Worm (Caenorhabditis elegans) whole organism, young adult: ENCODE measurements around the gene srt-64.

ENCODE experiments used
- ama-1 ChIP-seq, 3 experiments: fragments of 150-350 bp in 1 of 3; sonication (generic microtip) in 2 of 3; optimal IDR thresholded peaks; 2 replicates each; lab custom pipeline; 2014 to 2018; ENCODE audit warnings: missing biosample characterization in 2 of 3, missing genetic modification characterization in 2 of 3, missing genetic modification reagents in 2 of 3
- gei-17 ChIP-seq: fragments of 200-800 bp; sonication (Bioruptor generic); optimal IDR thresholded peaks from 2 replicates; lab custom pipeline; 2018; ENCODE audit warnings: mild to moderate bottlenecking, missing genetic modification characterization, missing compliant biosample characterization
- hmg-20 ChIP-seq: fragments of 200-800 bp; sonication (Bioruptor generic); IDR thresholded peaks from 2 replicates; pipeline ENCODE4 v1.3.6; 2022; ENCODE audit warnings: missing genetic modification reagents, missing genetic modification characterization, missing compliant biosample characterization
- lin-54 ChIP-seq: fragments of 200-800 bp; sonication (Bioruptor generic); optimal IDR thresholded peaks from 2 replicates; lab custom pipeline; 2018; ENCODE audit warnings: mild to moderate bottlenecking, missing genetic modification characterization, missing compliant biosample characterization
- snpc-4 ChIP-seq, 5 experiments: fragments of 150-350 bp in 1 of 5; sonication (generic microtip) in 4 of 5; optimal IDR thresholded peaks; 2 replicates each; lab custom pipeline; 2014 to 2018; ENCODE audit warnings: missing genetic modification characterization in 5 of 5, missing biosample characterization in 3 of 5, antibody characterized with exemption in 2 of 5, mild to moderate bottlenecking in 2 of 5, missing compliant biosample characterization in 2 of 5, missing genotype in 2 of 5, moderate library complexity in 2 of 5, missing genetic modification reagents in 1 of 5

- TF ChIP-seq snpc-4 (GFP tag; optimal IDR thresholded peaks at IDR 0.05; lab: Kevin White, UChicago) = no peak
- no peak for TF ChIP-seq snpc-4 (tag; optimal IDR thresholded peaks at IDR 0.05; lab: Kevin White, UChicago)
- no peak for TF ChIP-seq gei-17 (GFP tag; lab: Kevin White, UChicago)
- TF ChIP-seq lin-54 (GFP tag; lab: Kevin White, UChicago) = no peak
- no peak for TF ChIP-seq hmg-20 (GFP tag; lab: Robert Waterston, UW)
- no peak for TF ChIP-seq ama-1 (optimal IDR thresholded peaks at IDR 0.05; lab: Kevin White, UChicago)
- TF ChIP-seq ama-1 (GFP tag; optimal IDR thresholded peaks at IDR 0.05; lab: Kevin White, UChicago) = no peak
Measured at ce11 chrV:5181612-5182011, 12.1 kb upstream of the srt-64 start, which contains the start of gene C03A7.2.
